Worm (Caenorhabditis elegans) whole organism, dauer: ENCODE measurements around the gene fbxa-135.

ENCODE experiments used
- unc-62 ChIP-seq: sonication (generic microtip); optimal IDR thresholded peaks from 2 replicates; lab custom pipeline; 2017; ENCODE audit warnings: missing biosample characterization, missing genetic modification reagents, missing genetic modification characterization

fbxa-135 gene

ce11 chrV:15443708-15444107 lies 41.6 kb downstream of the fbxa-135 start, which contains the start of gene T26H5.10:
Gene T26H5.10, minus strand, starts transcription at chrV:15443808.
- no peak for TF ChIP-seq unc-62 (GFP tag; lab: Kevin White, UChicago)

ce11 chrV:15444188-15444587 lies 42.1 kb downstream of the fbxa-135 start, which contains the start of gene T26H5.11:
Gene T26H5.11, minus strand, starts transcription at chrV:15444288.
- no peak for TF ChIP-seq unc-62 (GFP tag; lab: Kevin White, UChicago)

ce11 chrV:15444615-15445014 lies 42.6 kb downstream of the fbxa-135 start, which contains the start of gene T26H5.9:
Gene T26H5.9, plus strand, starts transcription at chrV:15444916.
- no peak for TF ChIP-seq unc-62 (GFP tag; lab: Kevin White, UChicago)

- TF ChIP-seq unc-62 (GFP tag; lab: Kevin White, UChicago): no peak
These were observed 43.4 kb downstream of the fbxa-135 start, which contains the start of gene srh-239 for ce11 chrV:15445437-15445836. Gene srh-239, plus strand, starts transcription at chrV:15445737.

- no peak for TF ChIP-seq unc-62 (GFP tag; lab: Kevin White, UChicago)
These were observed 46.3 kb downstream of the fbxa-135 start, which contains the start of gene T26H5.4 for ce11 chrV:15448408-15448807. Gene T26H5.4, minus strand, starts transcription at chrV:15448701.

ce11 chrV:15448865-15449264 lies 46.8 kb downstream of the fbxa-135 start, which contains the start of gene T26H5.14:
Gene T26H5.14, plus strand, starts transcription at chrV:15449165.
- TF ChIP-seq unc-62 (GFP tag; lab: Kevin White, UChicago): no peak

- TF ChIP-seq unc-62 (GFP tag; lab: Kevin White, UChicago): no peak
These were observed 49.4 kb downstream of the fbxa-135 start, which contains the start of gene srw-33 for ce11 chrV:15451421-15451820. Gene srw-33, minus strand, starts transcription at chrV:15451521.
